Worm (Caenorhabditis elegans): ENCODE data around the gene clec-143.
A peak's percentile ranks its signal among the peaks of the same experiment; 100 is the strongest.

clec-143 gene

DNA sequence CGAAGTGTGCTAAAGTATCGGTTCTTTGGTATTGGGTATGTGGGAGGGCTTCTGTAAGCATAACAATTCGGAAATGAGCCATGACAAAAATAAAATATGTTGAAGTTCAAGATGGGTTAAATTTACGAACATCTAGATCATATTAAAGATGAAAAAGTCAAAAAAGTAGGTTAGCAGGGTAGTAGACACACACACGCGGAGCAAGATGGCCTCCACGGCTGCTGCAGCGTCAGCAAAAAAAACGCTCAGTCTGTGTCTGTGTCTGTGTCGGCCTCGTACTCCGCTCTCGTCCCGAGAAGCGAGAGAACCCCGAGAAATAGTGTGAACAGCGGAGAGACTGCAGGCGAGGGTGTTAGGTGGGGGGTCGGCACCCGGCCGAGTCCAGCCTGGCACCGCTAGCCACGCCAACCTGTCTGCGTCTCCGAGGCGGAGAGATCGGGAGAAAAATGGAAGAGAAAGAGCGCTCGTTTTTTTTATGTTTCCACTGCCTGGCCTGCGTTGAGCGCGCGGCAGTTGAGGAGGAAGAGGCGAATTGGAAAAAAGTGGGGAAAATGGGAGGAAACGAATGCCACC is 32.5 kb upstream of the clec-143 start, which contains the start of gene myrf-1 (continued):
- TF ChIP-seq ama-1 (optimal IDR thresholded peaks at IDR 0.05): no peak
- peak; percentile 66 for TF ChIP-seq fkh-10 (GFP tag; optimal IDR thresholded peaks at IDR 0.05)
- no peak for TF ChIP-seq nhr-84 (tag; optimal IDR thresholded peaks at IDR 0.05)
- peak; percentile 99 for TF ChIP-seq nhr-85 (tag)
- TF ChIP-seq zip-4 (GFP tag; optimal IDR thresholded peaks at IDR 0.05): peak; percentile 36
- peak; percentile 88 for TF ChIP-seq snu-23 (GFP tag; optimal IDR thresholded peaks at IDR 0.05)
- peak; percentile 21 for TF ChIP-seq aha-1 (tag; optimal IDR thresholded peaks at IDR 0.05)
- TF ChIP-seq mab-9 (GFP tag; IDR thresholded peaks at IDR 0.05): peak; percentile 53; the same call in 1 of the 2 replicates
- TF ChIP-seq pag-3 (tag; optimal IDR thresholded peaks at IDR 0.05; ENCODE audit: borderline replicate concordance, insufficient read depth): peak; percentile 72
- no peak for TF ChIP-seq Y116A8C.19 (tag; optimal IDR thresholded peaks at IDR 0.05; ENCODE audit: borderline replicate concordance)
- no peak for TF ChIP-seq alr-1 (tag; optimal IDR thresholded peaks at IDR 0.05; ENCODE audit: borderline replicate concordance)
- TF ChIP-seq hpl-2 (GFP tag; optimal IDR thresholded peaks at IDR 0.05): no peak
- TF ChIP-seq jun-1 (tag; optimal IDR thresholded peaks at IDR 0.05): peak; percentile 92
- TF ChIP-seq ztf-11 (tag; optimal IDR thresholded peaks at IDR 0.05): peak in 1 of 2 experiments; percentile 75
- TF ChIP-seq snpc-4 (tag; optimal IDR thresholded peaks at IDR 0.05): peak; percentile 48
- peak; percentile 68 to 76 for TF ChIP-seq lsy-2 (tag; optimal IDR thresholded peaks at IDR 0.05)
- peak; percentile 85 for TF ChIP-seq nhr-20 (tag; optimal IDR thresholded peaks at IDR 0.05)
- no peak for TF ChIP-seq zag-1 (tag; optimal IDR thresholded peaks at IDR 0.05)
- peak; percentile 30 for TF ChIP-seq fos-1 (tag; optimal IDR thresholded peaks at IDR 0.05)
- TF ChIP-seq lin-14 (GFP tag; optimal IDR thresholded peaks at IDR 0.05): peak; percentile 97
- peak; percentile 52 for TF ChIP-seq lin-13 (GFP tag; optimal IDR thresholded peaks at IDR 0.05)
- TF ChIP-seq lin-39 (tag; optimal IDR thresholded peaks at IDR 0.05): no peak
- TF ChIP-seq lin-35 (GFP tag; optimal IDR thresholded peaks at IDR 0.05): peak; percentile 53 to 59
- no peak for TF ChIP-seq tlp-1 (tag; optimal IDR thresholded peaks at IDR 0.05)
- no peak for TF ChIP-seq C34B4.2 (tag; optimal IDR thresholded peaks at IDR 0.05)
- TF ChIP-seq unc-98 (GFP tag; IDR thresholded peaks at IDR 0.05): no peak
- TF ChIP-seq nhr-237 (tag; optimal IDR thresholded peaks at IDR 0.05): peak; percentile 51
- no peak for TF ChIP-seq ceh-63 (GFP tag; optimal IDR thresholded peaks at IDR 0.05)
- TF ChIP-seq nhr-19 (GFP tag; conservative IDR thresholded peaks at IDR 0.05): peak; percentile 80
- TF ChIP-seq mdl-1 (tag; optimal IDR thresholded peaks at IDR 0.05): peak in 1 of 2 experiments; percentile 83
- TF ChIP-seq xbp-1 (tag; optimal IDR thresholded peaks at IDR 0.05): peak; percentile 70
- peak; percentile 91 for TF ChIP-seq nhr-71 (tag; optimal IDR thresholded peaks at IDR 0.05)
- TF ChIP-seq nhr-47 (tag; optimal IDR thresholded peaks at IDR 0.05): peak; percentile 85
- no peak for TF ChIP-seq sptf-1 (tag; optimal IDR thresholded peaks at IDR 0.05)
- TF ChIP-seq ceh-8 (GFP tag; optimal IDR thresholded peaks at IDR 0.05): peak; percentile 85
- TF ChIP-seq tbx-2 (tag; optimal IDR thresholded peaks at IDR 0.05): peak; percentile 85
- peak; percentile 13 for TF ChIP-seq F16B12.6 (tag; optimal IDR thresholded peaks at IDR 0.05)
- TF ChIP-seq vab-15 (tag; optimal IDR thresholded peaks at IDR 0.05): no peak
- no peak for TF ChIP-seq hlh-17 (GFP tag; optimal IDR thresholded peaks at IDR 0.05; ENCODE audit: borderline replicate concordance)
- TF ChIP-seq lir-3 (tag; optimal IDR thresholded peaks at IDR 0.05; ENCODE audit: poor library complexity): peak; percentile 58
- TF ChIP-seq isw-1 (GFP tag; IDR thresholded peaks at IDR 0.05): peak; percentile 66
- TF ChIP-seq sox-4 (tag; optimal IDR thresholded peaks at IDR 0.05): peak; percentile 54
- peak; percentile 49 to 91 (median 53) for TF ChIP-seq ceh-82 (tag; optimal IDR thresholded peaks at IDR 0.05)
- TF ChIP-seq ceh-88 (GFP tag; IDR thresholded peaks at IDR 0.05): no peak
- peak; percentile 15 for TF ChIP-seq lin-15B (tag; optimal IDR thresholded peaks at IDR 0.05)
- peak; percentile 64 for TF ChIP-seq grh-1 (GFP tag; IDR thresholded peaks at IDR 0.05)
- no peak for TF ChIP-seq fkh-4 (tag; optimal IDR thresholded peaks at IDR 0.05; ENCODE audit: borderline replicate concordance)
- TF ChIP-seq ztf-4 (tag; optimal IDR thresholded peaks at IDR 0.05): peak; percentile 80
- no peak for TF ChIP-seq nhr-76 (tag; optimal IDR thresholded peaks at IDR 0.05)
- TF ChIP-seq unc-130 (tag; optimal IDR thresholded peaks at IDR 0.05): peak; percentile 70
- TF ChIP-seq ces-1 (GFP tag; optimal IDR thresholded peaks at IDR 0.05): no peak
- TF ChIP-seq nhr-77 (tag; optimal IDR thresholded peaks at IDR 0.05): peak; percentile 75

Measured in whole organism, L1 larva.